Worm (Caenorhabditis elegans): ENCODE data around the gene srsx-15.

DNA sequence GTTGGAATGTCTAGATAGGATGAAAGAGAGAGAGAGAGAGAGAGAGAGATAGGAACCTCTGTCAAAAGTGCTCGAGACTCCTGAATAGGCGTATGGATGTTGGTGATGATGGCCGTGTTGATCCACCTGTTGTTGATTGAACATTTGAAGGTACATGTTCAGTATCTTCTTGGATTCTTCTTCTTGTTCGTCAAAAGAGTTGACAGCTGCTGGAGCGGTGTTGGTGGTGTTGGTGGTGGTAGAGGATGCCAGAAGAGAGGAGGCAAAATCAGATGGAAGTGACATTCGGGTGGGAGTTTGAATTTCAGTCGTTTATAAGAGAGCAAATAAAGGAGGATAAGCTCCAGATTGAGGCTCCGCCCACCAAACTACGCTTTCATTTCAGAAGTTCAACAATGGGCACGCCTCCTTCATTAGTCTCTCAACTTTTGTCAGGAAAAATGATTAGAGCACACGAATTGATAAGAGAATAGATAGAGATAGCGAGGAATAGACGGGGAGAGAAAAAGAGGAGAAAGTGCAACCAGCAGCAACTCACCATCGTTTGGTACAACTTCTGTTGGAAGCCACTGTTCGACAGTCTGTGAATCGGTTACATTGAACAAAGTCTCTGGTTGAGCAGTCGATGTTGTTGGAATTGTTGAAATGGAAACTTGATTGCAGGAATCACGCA is 29.3 kb upstream of the srsx-15 start:
- TF ChIP-seq nhr-237 (tag; optimal IDR thresholded peaks at IDR 0.05) (no peak), ama-1 (optimal IDR thresholded peaks at IDR 0.05) (peak; percentile 8), nhr-23 (tag; optimal IDR thresholded peaks at IDR 0.05) (no peak), elt-2 (tag; optimal IDR thresholded peaks at IDR 0.05) (peak; percentile 63), mdl-1 (tag; optimal IDR thresholded peaks at IDR 0.05) (no peak), egl-27 (tag; optimal IDR thresholded peaks at IDR 0.05) (no peak)

All from whole organism, L3 larva.